Worm (Caenorhabditis elegans) whole organism, young adult: ENCODE measurements around the gene R102.3.
A peak's percentile ranks its signal among the peaks of the same experiment; 100 is the strongest.
"Not testable (repeated sequence)": the region's sequence is repeated elsewhere in the genome, so short reads cannot be mapped to it uniquely, and the experiment has no call there.

ENCODE experiments used
- B0019.2 ChIP-seq: fragments of 200-800 bp; sonication (Bioruptor generic); conservative IDR thresholded peaks from 2 replicates; pipeline ENCODE4 v1.3.6; 2022; ENCODE audit warnings: missing genetic modification reagents, missing genetic modification characterization, missing compliant biosample characterization
- B0261.1 ChIP-seq: sonication (generic microtip); optimal IDR thresholded peaks from 2 replicates; lab custom pipeline; 2016; ENCODE audit warnings: mild to moderate bottlenecking, missing genetic modification characterization, moderate library complexity, missing compliant biosample characterization
- C17E4.6 ChIP-seq: fragments of 200-800 bp; sonication (Bioruptor generic); IDR thresholded peaks from 2 replicates; pipeline ENCODE4 v1.3.6; 2022; ENCODE audit warnings: missing genetic modification reagents, missing genetic modification characterization, missing compliant biosample characterization
- D2030.7 ChIP-seq: fragments of 200-800 bp; sonication (Bioruptor generic); IDR thresholded peaks from 2 replicates; pipeline ENCODE4 v1.3.6; 2022; ENCODE audit warnings: missing genetic modification reagents, missing genetic modification characterization, missing compliant biosample characterization
- F33H1.4 ChIP-seq: fragments of 200-800 bp; sonication (Bioruptor generic); IDR thresholded peaks from 2 replicates; pipeline ENCODE4 v1.3.6; 2022; ENCODE audit warnings: missing genetic modification reagents, missing genetic modification characterization, missing compliant biosample characterization
- F39B2.1 ChIP-seq: fragments of 200-800 bp; sonication (Bioruptor generic); IDR thresholded peaks from 2 replicates; pipeline ENCODE4 v1.3.6; 2022; ENCODE audit warnings: missing genetic modification reagents, missing genetic modification characterization, missing compliant biosample characterization
- Y53G8AR.9 ChIP-seq: fragments of 200-800 bp; sonication (Bioruptor generic); conservative IDR thresholded peaks from 2 replicates; pipeline ENCODE4 v1.3.6; 2022; ENCODE audit warnings: missing genetic modification reagents, missing genetic modification characterization, missing compliant biosample characterization
- Y56A3A.18 ChIP-seq: fragments of 200-800 bp; sonication (Bioruptor generic); IDR thresholded peaks from 2 replicates; pipeline ENCODE4 v1.3.6; 2022; ENCODE audit warnings: missing genetic modification reagents, missing genetic modification characterization, missing compliant biosample characterization
- Y79H2A.3 ChIP-seq: fragments of 200-800 bp; sonication (Bioruptor generic); conservative IDR thresholded peaks from 2 replicates; pipeline ENCODE4 v1.3.6; 2022; ENCODE audit warnings: missing genetic modification reagents, missing genetic modification characterization, missing compliant biosample characterization
- Y95B8A.8 ChIP-seq: fragments of 200-800 bp; sonication (Bioruptor generic); IDR thresholded peaks from 2 replicates; pipeline ENCODE4 v1.3.6; 2022; ENCODE audit warnings: missing genetic modification reagents, missing genetic modification characterization, missing compliant biosample characterization
- aptf-3 ChIP-seq: fragments of 200-800 bp; sonication (Bioruptor generic); IDR thresholded peaks from 2 replicates; pipeline ENCODE4 v1.3.6; 2022; ENCODE audit warnings: missing genetic modification characterization, missing compliant biosample characterization
- atf-7 ChIP-seq: sonication (generic microtip); optimal IDR thresholded peaks from 2 replicates; lab custom pipeline; 2017; ENCODE audit warnings: mild to moderate bottlenecking, missing genetic modification characterization, missing compliant biosample characterization
- attf-6 ChIP-seq: fragments of 200-800 bp; sonication (Bioruptor generic); IDR thresholded peaks from 2 replicates; pipeline ENCODE4 v1.3.6; 2022; ENCODE audit warnings: missing genetic modification reagents, missing genetic modification characterization, missing compliant biosample characterization
- bed-1 ChIP-seq: fragments of 200-800 bp; sonication (Bioruptor generic); IDR thresholded peaks from 2 replicates; pipeline ENCODE4 v1.3.6; 2022; ENCODE audit warnings: missing genetic modification reagents, missing genetic modification characterization, missing compliant biosample characterization
- ceh-100 ChIP-seq: fragments of 200-800 bp; sonication (Bioruptor generic); IDR thresholded peaks from 2 replicates; pipeline ENCODE4 v1.3.6; 2022; ENCODE audit warnings: missing genetic modification reagents, missing genetic modification characterization, missing compliant biosample characterization
- ceh-40 ChIP-seq: fragments of 200-800 bp; sonication (Bioruptor generic); IDR thresholded peaks from 2 replicates; pipeline ENCODE4 v1.3.6; 2022; ENCODE audit warnings: missing genetic modification characterization, missing compliant biosample characterization
- ceh-58 ChIP-seq: fragments of 200-800 bp; sonication (Bioruptor generic); IDR thresholded peaks from 2 replicates; pipeline ENCODE4 v1.3.6; 2022; ENCODE audit warnings: missing genetic modification characterization, missing compliant biosample characterization
- dox-1 ChIP-seq: fragments of 200-800 bp; sonication (Bioruptor generic); IDR thresholded peaks from 2 replicates; pipeline ENCODE4 v1.3.6; 2022; ENCODE audit warnings: missing genetic modification reagents, missing genetic modification characterization, missing compliant biosample characterization
- egl-18 ChIP-seq: fragments of 200-800 bp; sonication (Bioruptor generic); IDR thresholded peaks from 2 replicates; pipeline ENCODE4 v1.3.6; 2022; ENCODE audit warnings: missing genetic modification reagents, missing genetic modification characterization, missing compliant biosample characterization
- egl-44 ChIP-seq: fragments of 200-800 bp; sonication (Bioruptor generic); IDR thresholded peaks from 2 replicates; pipeline ENCODE4 v1.3.6; 2022; ENCODE audit warnings: missing genetic modification reagents, missing genetic modification characterization, missing compliant biosample characterization
- ekl-4 ChIP-seq: fragments of 200-800 bp; sonication (Bioruptor generic); IDR thresholded peaks from 2 replicates; pipeline ENCODE4 v1.3.6; 2022; ENCODE audit warnings: missing genetic modification reagents, missing genetic modification characterization, missing compliant biosample characterization
- hmg-1.2 ChIP-seq: fragments of 200-800 bp; sonication (Bioruptor generic); IDR thresholded peaks from 2 replicates; pipeline ENCODE4 v1.3.6; 2022; ENCODE audit warnings: missing genetic modification reagents, missing genetic modification characterization, missing compliant biosample characterization
- hmg-20 ChIP-seq: fragments of 200-800 bp; sonication (Bioruptor generic); IDR thresholded peaks from 2 replicates; pipeline ENCODE4 v1.3.6; 2022; ENCODE audit warnings: missing genetic modification reagents, missing genetic modification characterization, missing compliant biosample characterization
- lin-26 ChIP-seq: fragments of 200-800 bp; sonication (Bioruptor generic); IDR thresholded peaks from 2 replicates; pipeline ENCODE4 v1.3.6; 2022; ENCODE audit warnings: missing genetic modification reagents, missing genetic modification characterization, missing compliant biosample characterization
- madf-3 ChIP-seq: fragments of 200-800 bp; sonication (Bioruptor generic); IDR thresholded peaks from 2 replicates; pipeline ENCODE4 v1.3.6; 2022; ENCODE audit warnings: missing genetic modification reagents, missing genetic modification characterization, missing compliant biosample characterization
- madf-6 ChIP-seq: fragments of 200-800 bp; sonication (Bioruptor generic); IDR thresholded peaks from 2 replicates; pipeline ENCODE4 v1.3.6; 2022; ENCODE audit warnings: missing genetic modification reagents, missing genetic modification characterization, missing compliant biosample characterization
- madf-8 ChIP-seq: fragments of 200-800 bp; sonication (Bioruptor generic); conservative IDR thresholded peaks from 2 replicates; pipeline ENCODE4 v1.3.6; 2022; ENCODE audit warnings: missing genetic modification reagents, missing genetic modification characterization, missing compliant biosample characterization
- mcd-1 ChIP-seq: fragments of 200-800 bp; sonication (Bioruptor generic); IDR thresholded peaks from 2 replicates; pipeline ENCODE4 v1.3.6; 2022; ENCODE audit warnings: missing genetic modification reagents, missing genetic modification characterization, missing compliant biosample characterization
- nfyb-1 ChIP-seq: fragments of 200-800 bp; sonication (Bioruptor generic); IDR thresholded peaks from 2 replicates; pipeline ENCODE4 v1.3.6; 2022; ENCODE audit warnings: missing genetic modification reagents, missing genetic modification characterization, missing compliant biosample characterization
- nhr-120 ChIP-seq: fragments of 200-800 bp; sonication (Bioruptor generic); IDR thresholded peaks from 2 replicates; pipeline ENCODE4 v1.3.6; 2022; ENCODE audit warnings: missing genetic modification characterization, missing compliant biosample characterization
- nhr-80 ChIP-seq: sonication (generic microtip); optimal IDR thresholded peaks from 2 replicates; lab custom pipeline; 2016; ENCODE audit warnings: missing genetic modification characterization, missing compliant biosample characterization
- pbrm-1 ChIP-seq: fragments of 200-800 bp; sonication (Bioruptor generic); IDR thresholded peaks from 2 replicates; pipeline ENCODE4 v1.3.6; 2022; ENCODE audit warnings: missing genetic modification reagents, missing genetic modification characterization, missing compliant biosample characterization
- rcor-1 ChIP-seq: fragments of 200-800 bp; sonication (Bioruptor generic); IDR thresholded peaks from 2 replicates; pipeline ENCODE4 v1.3.6; 2022; ENCODE audit warnings: missing genetic modification reagents, missing genetic modification characterization, missing compliant biosample characterization
- repo-1 ChIP-seq: sonication (generic microtip); optimal IDR thresholded peaks from 2 replicates; lab custom pipeline; 2017; ENCODE audit warnings: mild to moderate bottlenecking, missing genetic modification characterization, missing compliant biosample characterization
- rpc-1 ChIP-seq, 2 experiments: fragments of 150-350 bp in 1 of 2; sonication (generic microtip) in 1 of 2; optimal IDR thresholded peaks; 2 replicates each; lab custom pipeline; 2014 to 2018; ENCODE audit warnings: missing biosample characterization in 1 of 2, missing genetic modification characterization in 1 of 2, missing genetic modification reagents in 1 of 2, missing genotype in 1 of 2
- sea-2 ChIP-seq: fragments of 200-800 bp; sonication (Bioruptor generic); IDR thresholded peaks from 2 replicates; pipeline ENCODE4 v1.3.6; 2022; ENCODE audit warnings: missing genetic modification characterization, missing compliant biosample characterization
- snpc-1.1 ChIP-seq: sonication (generic microtip); optimal IDR thresholded peaks from 2 replicates; lab custom pipeline; 2017; ENCODE audit warnings: missing genetic modification characterization, mild to moderate bottlenecking, missing compliant biosample characterization, antibody characterized with exemption, moderate library complexity, missing genotype, missing genetic modification reagents; ENCODE audit not compliant: insufficient read depth
- sptf-2 ChIP-seq: fragments of 200-800 bp; sonication (Bioruptor generic); optimal IDR thresholded peaks from 2 replicates; lab custom pipeline; 2018; ENCODE audit warnings: mild to moderate bottlenecking, missing genetic modification characterization, missing compliant biosample characterization
- unc-130 ChIP-seq: sonication (generic microtip); optimal IDR thresholded peaks from 2 replicates; lab custom pipeline; 2016; ENCODE audit warnings: missing genetic modification reagents, missing genetic modification characterization, missing compliant biosample characterization
- ztf-25 ChIP-seq: fragments of 200-800 bp; sonication (Bioruptor generic); IDR thresholded peaks from 2 replicates; pipeline ENCODE4 v1.3.6; 2022; ENCODE audit warnings: missing genetic modification reagents, missing genetic modification characterization, missing compliant biosample characterization

Gene R102.3

DNA sequence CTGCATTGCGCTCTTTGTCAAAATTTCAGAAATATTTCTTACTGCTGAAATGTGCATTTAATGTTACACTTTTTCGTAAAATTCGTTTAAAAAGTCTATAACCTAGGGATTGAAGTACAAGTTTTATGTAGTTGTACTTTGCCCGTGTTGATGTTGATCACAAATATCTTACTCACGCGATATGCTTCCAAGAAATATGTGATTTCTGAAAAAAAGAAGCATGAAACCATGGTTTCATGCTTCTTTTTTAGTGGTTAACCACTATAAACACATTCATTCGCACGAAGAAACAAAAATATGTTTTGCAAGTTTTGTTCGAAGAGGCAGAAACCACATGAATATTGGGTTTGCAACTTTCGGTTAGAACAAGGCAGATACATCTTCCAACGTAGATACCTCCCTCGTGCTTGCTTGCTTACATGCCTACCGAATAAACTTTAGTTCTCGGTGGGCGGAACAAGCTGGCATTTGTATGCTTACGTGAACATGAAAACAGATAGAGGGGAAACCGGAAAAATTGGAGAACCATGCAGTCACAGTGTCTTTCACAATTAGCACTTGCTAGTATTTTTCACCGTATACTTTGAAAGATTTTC lies at the start of gene R102.3:
Gene R102.3, plus strand, starts transcription at position 546 of the 596 bp plus-strand sequence.
- no peak for TF ChIP-seq unc-130 (GFP tag; lab: Kevin White, UChicago)
- no peak for TF ChIP-seq repo-1 (tag; lab: Kevin White, UChicago)
- TF ChIP-seq, all 124 proteins: peak for 0

DNA sequence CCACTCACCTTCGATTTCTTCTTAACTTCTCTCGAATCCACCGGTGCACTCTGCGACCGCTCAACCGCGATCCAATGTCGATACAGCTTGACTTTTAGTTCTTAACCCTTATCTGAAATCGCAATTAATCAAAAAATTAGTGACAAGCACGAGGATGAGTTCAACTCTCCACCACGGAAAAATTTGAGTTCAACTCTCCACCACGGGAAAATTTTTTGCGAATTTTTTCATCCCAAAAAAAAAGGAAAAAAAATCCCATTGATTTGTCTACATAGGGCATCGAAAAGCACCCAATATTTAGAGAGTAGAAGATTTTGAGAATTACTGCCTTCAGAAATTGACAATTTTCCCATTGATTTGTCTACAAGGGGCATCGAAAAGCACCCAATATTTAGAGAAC lies 35.3 kb upstream of the R102.3 start, which contains the start of gene glb-19:
Gene glb-19, minus strand, starts transcription at position 101 of the 400 bp plus-strand sequence.
- not testable (repeated sequence) for TF ChIP-seq unc-130 (GFP tag; lab: Kevin White, UChicago); Y53G8AR.9 (GFP tag; lab: Robert Waterston, UW); ceh-100 (GFP tag; lab: Robert Waterston, UW)
- TF ChIP-seq, all 124 proteins: peak for 0; not testable (repeated sequence) for 124

DNA sequence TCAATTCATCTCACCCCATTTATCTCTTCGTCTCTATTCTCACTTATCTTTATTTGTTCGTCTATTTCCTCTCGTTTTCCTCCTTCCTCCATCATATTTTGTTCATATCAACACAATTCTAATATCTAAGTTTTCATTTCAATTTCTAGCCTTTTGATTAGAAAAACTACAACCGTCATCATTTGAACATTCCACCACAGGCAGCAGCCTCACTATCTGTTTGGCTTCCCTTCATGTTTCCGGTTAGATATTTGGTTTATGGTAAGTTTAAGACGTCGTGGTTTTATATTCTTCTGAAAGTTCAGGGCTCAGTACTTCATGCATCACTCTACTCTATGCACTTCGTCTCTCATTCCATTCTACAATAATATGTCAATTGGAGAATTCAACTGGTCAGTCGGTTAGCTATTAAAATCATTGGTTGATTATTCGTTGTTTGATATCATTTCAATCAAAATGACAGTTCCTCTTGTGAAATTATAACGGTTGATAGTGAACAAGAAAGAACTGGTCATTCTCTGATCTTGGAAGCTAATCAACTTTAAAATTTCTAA lies 32.5 kb upstream of the R102.3 start, which contains the start of gene K08C7.1:
Gene K08C7.1, plus strand, starts transcription at position 43 of the 554 bp plus-strand sequence.
- TF ChIP-seq nhr-80 (peak; percentile 78), hmg-1.2 (GFP tag; lab: Robert Waterston, UW) (no peak), snpc-1.1 (tag; lab: Kevin White, UChicago) (no peak), sptf-2 (no peak), atf-7 (tag; lab: Kevin White, UChicago) (peak; percentile 25), ceh-58 (no peak), B0019.2 (GFP tag; lab: Robert Waterston, UW) (no peak)

DNA sequence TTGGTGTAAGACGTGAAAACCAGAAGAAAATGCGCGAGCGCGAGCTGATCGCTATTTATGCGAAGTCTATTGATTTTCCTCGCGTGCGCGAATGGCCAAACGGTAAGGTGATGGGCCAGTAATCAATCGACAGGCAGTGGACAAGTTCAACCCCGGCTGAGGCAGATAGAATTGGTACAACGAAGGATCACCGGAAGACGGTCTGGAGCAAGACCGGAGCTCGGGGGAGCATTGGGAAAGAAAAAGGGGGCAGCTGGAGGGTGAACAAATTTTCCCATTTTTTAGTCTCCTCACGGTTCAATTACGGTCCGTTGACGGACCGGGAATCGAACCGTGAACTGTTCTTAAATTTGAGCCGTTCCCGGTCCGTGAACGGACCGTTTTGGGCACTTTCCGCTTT lies 31.0 kb upstream of the R102.3 start:
- peak; percentile 81 for TF ChIP-seq ceh-40 (GFP tag; lab: Robert Waterston, UW)
- TF ChIP-seq ceh-58 = peak; percentile 92; the same call in 1 of the 2 replicates
- TF ChIP-seq nfyb-1 (GFP tag; lab: Robert Waterston, UW) = peak; percentile 72
- TF ChIP-seq nhr-120 = peak; percentile 85; the same call in 1 of the 2 replicates
- TF ChIP-seq madf-6 (GFP tag; lab: Robert Waterston, UW) = peak; percentile 79
- TF ChIP-seq Y95B8A.8 = 0 out of 2 replicates have a peak, but pooled peaks have one; percentile 28
- peak; percentile 82 for TF ChIP-seq D2030.7 (GFP tag; lab: Robert Waterston, UW)
- peak; percentile 83; the same call in 1 of the 2 replicates for TF ChIP-seq sea-2 (GFP tag; lab: Robert Waterston, UW)
- TF ChIP-seq rcor-1 (GFP tag; lab: Robert Waterston, UW) = peak; percentile 77
- peak; percentile 37; the same call in 1 of the 2 replicates for TF ChIP-seq F33H1.4 (GFP tag; lab: Robert Waterston, UW)
- TF ChIP-seq bed-1 = 0 out of 2 replicates have a peak, but pooled peaks have one; percentile 84
- TF ChIP-seq egl-18 (GFP tag; lab: Robert Waterston, UW) = peak; percentile 78
- TF ChIP-seq Y56A3A.18 (GFP tag; lab: Robert Waterston, UW) = peak; percentile 90
- peak; percentile 86 for TF ChIP-seq egl-44
- TF ChIP-seq hmg-20 (GFP tag; lab: Robert Waterston, UW) = peak; percentile 73
- peak; percentile 64; the same call in 1 of the 2 replicates for TF ChIP-seq mcd-1 (GFP tag; lab: Robert Waterston, UW)
- TF ChIP-seq madf-3 (GFP tag; lab: Robert Waterston, UW) = peak; percentile 86
- TF ChIP-seq F39B2.1 (GFP tag; lab: Robert Waterston, UW) = peak; percentile 82
- 0 out of 2 replicates have a peak, but pooled peaks have one; percentile 6 for TF ChIP-seq madf-8
- TF ChIP-seq B0261.1 = peak; percentile 17
- TF ChIP-seq C17E4.6 = 0 out of 2 replicates have a peak, but pooled peaks have one; percentile 30
- TF ChIP-seq pbrm-1 = peak; percentile 60; the same call in 1 of the 2 replicates
- peak; percentile 82 for TF ChIP-seq dox-1 (GFP tag; lab: Robert Waterston, UW)
- TF ChIP-seq Y53G8AR.9 (GFP tag; lab: Robert Waterston, UW) = peak; percentile 63
- TF ChIP-seq ztf-25 (GFP tag; lab: Robert Waterston, UW) = peak; percentile 78; the same call in 1 of the 2 replicates
- TF ChIP-seq lin-26 (GFP tag; lab: Robert Waterston, UW) = peak; percentile 98
- TF ChIP-seq hmg-1.2 (GFP tag; lab: Robert Waterston, UW) = peak; percentile 52
- peak; percentile 70 for TF ChIP-seq ekl-4 (GFP tag; lab: Robert Waterston, UW)
- TF ChIP-seq attf-6 = peak; percentile 80
- 0 out of 2 replicates have a peak, but pooled peaks have one; percentile 49 for TF ChIP-seq Y79H2A.3
- TF ChIP-seq aptf-3 (GFP tag; lab: Robert Waterston, UW) = peak; percentile 85
- TF ChIP-seq rpc-1 (optimal IDR thresholded peaks at IDR 0.05; lab: Kevin White, UChicago) = not testable (repeated sequence)
- TF ChIP-seq rpc-1 (tag; optimal IDR thresholded peaks at IDR 0.05; lab: Kevin White, UChicago) = peak; percentile 36
